Worm (Caenorhabditis elegans) whole organism, midembryonic: Measurements from ENCODE around the gene nhr-161.

Experiments used
- flt-1 ChIP-seq: fragments of 200-800 bp; sonication (Bioruptor generic); IDR thresholded peaks from 2 replicates; pipeline ENCODE4 v1.3.6; 2022; ENCODE audit warnings: missing genetic modification characterization, missing compliant biosample characterization
- med-1 ChIP-seq: sonication (generic microtip); optimal IDR thresholded peaks from 2 replicates; lab custom pipeline; 2017; ENCODE audit warnings: missing genetic modification characterization, mild to moderate bottlenecking, missing compliant biosample characterization, antibody characterized with exemption, missing genetic modification reagents; ENCODE audit not compliant: insufficient read depth
- ztf-23 ChIP-seq: fragments of 200-800 bp; sonication (Bioruptor generic); IDR thresholded peaks from 2 replicates; pipeline ENCODE4 v1.3.6; 2022; ENCODE audit warnings: missing genetic modification reagents, missing genetic modification characterization, missing compliant biosample characterization

ce11 chrV:6948225-6948624 is 34.5 kb downstream of the nhr-161 start, which contains the start of gene Y57E12B.1:
- TF ChIP-seq ztf-23 (GFP tag; lab: Robert Waterston, UW) (no peak), flt-1 (GFP tag; lab: Robert Waterston, UW) (no peak), med-1 (GFP tag; lab: Kevin White, UChicago) (no peak)
